Worm (Caenorhabditis elegans) whole organism, L2 larva: ENCODE measurements around the gene F54D12.10.

ENCODE experiments used
- F13H6.1 ChIP-seq: sonication (generic microtip); optimal IDR thresholded peaks from 2 replicates; lab custom pipeline; 2016; ENCODE audit warnings: missing genetic modification characterization, missing compliant biosample characterization
- R02D3.7 ChIP-seq: fragments of 150-350 bp; optimal IDR thresholded peaks from 2 replicates; lab custom pipeline; 2014; ENCODE audit warnings: missing biosample characterization, missing genetic modification characterization
- Y55F3AM.14 ChIP-seq: fragments of 200-800 bp; sonication (Bioruptor generic); optimal IDR thresholded peaks from 2 replicates; lab custom pipeline; 2018; ENCODE audit warnings: mild to moderate bottlenecking, missing genetic modification characterization, missing compliant biosample characterization
- blmp-1 ChIP-seq: sonication (generic microtip); optimal IDR thresholded peaks from 2 replicates; lab custom pipeline; 2017; ENCODE audit warnings: missing genetic modification characterization, mild to moderate bottlenecking, missing compliant biosample characterization, antibody characterized with exemption, moderate library complexity; ENCODE audit not compliant: insufficient read depth
- crh-2 ChIP-seq: sonication (generic microtip); optimal IDR thresholded peaks from 2 replicates; lab custom pipeline; 2017; ENCODE audit warnings: missing biosample characterization, missing genetic modification characterization
- dmd-4 ChIP-seq: sonication (generic microtip); optimal IDR thresholded peaks from 2 replicates; lab custom pipeline; 2017; ENCODE audit warnings: missing biosample characterization, missing genetic modification characterization
- egl-27 ChIP-seq: sonication (generic microtip); optimal IDR thresholded peaks from 3 replicates; lab custom pipeline; 2017; ENCODE audit warnings: missing biosample characterization, missing genetic modification reagents, missing genetic modification characterization
- elt-1 ChIP-seq: fragments of 150-350 bp; optimal IDR thresholded peaks from 2 replicates; lab custom pipeline; 2014; ENCODE audit warnings: missing biosample characterization, missing genetic modification characterization
- fos-1 ChIP-seq: fragments of 150-350 bp; optimal IDR thresholded peaks from 2 replicates; lab custom pipeline; 2014; ENCODE audit warnings: missing biosample characterization, missing genetic modification characterization
- lin-11 ChIP-seq: fragments of 150-350 bp; sonication (generic microtip); optimal IDR thresholded peaks from 2 replicates; lab custom pipeline; 2014; ENCODE audit warnings: missing biosample characterization, missing genetic modification characterization, inconsistent platforms, mixed read lengths
- lin-13 ChIP-seq: fragments of 150-350 bp; optimal IDR thresholded peaks from 2 replicates; lab custom pipeline; 2014; ENCODE audit warnings: missing biosample characterization, missing genetic modification reagents, missing genetic modification characterization
- lsy-2 ChIP-seq, 2 experiments: fragments of 150-350 bp in 1 of 2; sonication (generic microtip) in 1 of 2; optimal IDR thresholded peaks; 2 replicates each; lab custom pipeline; 2014 to 2017; ENCODE audit warnings: missing biosample characterization in 2 of 2, missing genetic modification characterization in 2 of 2
- mbf-1 ChIP-seq: sonication (generic microtip); optimal IDR thresholded peaks from 2 replicates; lab custom pipeline; 2017; ENCODE audit warnings: missing biosample characterization, missing genetic modification characterization
- mdl-1 ChIP-seq, 2 experiments: fragments of 150-350 bp in 1 of 2; sonication (generic microtip) in 1 of 2; optimal IDR thresholded peaks; 2 replicates each; lab custom pipeline; 2017; ENCODE audit warnings: missing biosample characterization in 2 of 2, missing genetic modification characterization in 2 of 2
- nhr-11 ChIP-seq: fragments of 150-350 bp; optimal IDR thresholded peaks from 2 replicates; lab custom pipeline; 2014; ENCODE audit warnings: missing biosample characterization, missing genetic modification characterization
- nhr-129 ChIP-seq: fragments of 150-350 bp; optimal IDR thresholded peaks from 2 replicates; lab custom pipeline; 2014; ENCODE audit warnings: missing biosample characterization, missing genetic modification characterization
- nhr-25 ChIP-seq: fragments of 150-350 bp; sonication (generic microtip); optimal IDR thresholded peaks from 3 replicates; lab custom pipeline; 2014; ENCODE audit warnings: missing biosample characterization, missing genetic modification characterization
- nhr-6 ChIP-seq: fragments of 150-350 bp; optimal IDR thresholded peaks from 2 replicates; lab custom pipeline; 2014; ENCODE audit warnings: missing biosample characterization, missing genetic modification characterization
- nhr-77 ChIP-seq: fragments of 150-350 bp; optimal IDR thresholded peaks from 2 replicates; lab custom pipeline; 2014; ENCODE audit warnings: missing biosample characterization, missing genetic modification characterization
- peb-1 ChIP-seq: fragments of 150-350 bp; optimal IDR thresholded peaks from 2 replicates; lab custom pipeline; 2014; ENCODE audit warnings: missing biosample characterization, missing genetic modification characterization
- sem-4 ChIP-seq: fragments of 150-350 bp; optimal IDR thresholded peaks from 2 replicates; lab custom pipeline; 2014; ENCODE audit warnings: missing biosample characterization, missing genetic modification reagents, missing genetic modification characterization
- skn-1 ChIP-seq: sonication (generic microtip); optimal IDR thresholded peaks from 2 replicates; lab custom pipeline; 2017; ENCODE audit warnings: missing biosample characterization, missing genetic modification characterization
- sma-3 ChIP-seq: sonication (generic microtip); optimal IDR thresholded peaks from 2 replicates; lab custom pipeline; 2016; ENCODE audit warnings: missing genetic modification reagents, missing genetic modification characterization, missing compliant biosample characterization
- sma-9 ChIP-seq, 2 experiments: fragments of 150-350 bp in 1 of 2; sonication (generic microtip) in 1 of 2; optimal IDR thresholded peaks; 2 replicates each; lab custom pipeline; 2014 to 2016; ENCODE audit warnings: missing genetic modification characterization in 2 of 2, mild to moderate bottlenecking in 1 of 2, missing biosample characterization in 1 of 2, missing compliant biosample characterization in 1 of 2, missing genetic modification reagents in 1 of 2, moderate library complexity in 1 of 2
- snpc-4 ChIP-seq: fragments of 150-350 bp; optimal IDR thresholded peaks from 2 replicates; lab custom pipeline; 2014; ENCODE audit warnings: missing biosample characterization, missing genetic modification characterization
- unc-39 ChIP-seq: fragments of 150-350 bp; optimal IDR thresholded peaks from 2 replicates; lab custom pipeline; 2014; ENCODE audit warnings: missing biosample characterization, missing genetic modification characterization
- unc-55 ChIP-seq: fragments of 150-350 bp; sonication (generic microtip); optimal IDR thresholded peaks from 3 replicates; lab custom pipeline; 2014; ENCODE audit warnings: missing biosample characterization, missing genetic modification reagents, missing genetic modification characterization
- unc-62 ChIP-seq: fragments of 150-350 bp; optimal IDR thresholded peaks from 2 replicates; lab custom pipeline; 2014; ENCODE audit warnings: missing biosample characterization, missing genetic modification reagents, missing genetic modification characterization
- zag-1 ChIP-seq: fragments of 150-350 bp; optimal IDR thresholded peaks from 2 replicates; lab custom pipeline; 2014; ENCODE audit warnings: missing biosample characterization, missing genetic modification characterization
- ztf-11 ChIP-seq: sonication (generic microtip); optimal IDR thresholded peaks from 2 replicates; lab custom pipeline; 2017; ENCODE audit warnings: missing biosample characterization, missing genetic modification characterization
- ztf-4 ChIP-seq: fragments of 150-350 bp; optimal IDR thresholded peaks from 2 replicates; lab custom pipeline; 2014; ENCODE audit warnings: missing biosample characterization, missing genetic modification characterization

Gene F54D12.10

DNA sequence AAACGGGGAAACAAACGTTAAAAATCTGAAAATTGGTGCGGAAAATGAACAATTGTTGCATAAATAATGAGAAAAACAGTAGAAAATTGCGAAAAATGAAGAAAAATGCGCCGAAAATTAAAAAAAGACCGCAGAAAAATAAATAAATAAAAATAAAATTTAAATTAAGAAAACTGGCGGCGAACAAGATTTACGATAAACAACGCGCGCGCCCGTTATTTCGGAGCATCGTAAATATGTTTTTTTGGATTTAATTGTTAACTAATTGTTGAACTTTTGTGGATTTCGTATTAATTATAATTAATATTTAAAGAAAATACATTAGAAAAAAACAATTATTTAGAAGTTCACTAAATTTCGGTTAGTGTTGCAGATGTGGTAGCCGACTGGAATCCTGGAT lies 1.4 kb downstream of the F54D12.10 start:
- TF ChIP-seq unc-55 (GFP tag; lab: Kevin White, UChicago) (peak; percentile 30), lsy-2 (tag; optimal IDR thresholded peaks at IDR 0.05; lab: Kevin White, UChicago) (no peak), Y55F3AM.14 (GFP tag; lab: Kevin White, UChicago) (no peak), fos-1 (tag; lab: Kevin White, UChicago) (no peak), ztf-4 (tag; lab: Kevin White, UChicago) (no peak), nhr-6 (tag; lab: Kevin White, UChicago) (no peak)

DNA sequence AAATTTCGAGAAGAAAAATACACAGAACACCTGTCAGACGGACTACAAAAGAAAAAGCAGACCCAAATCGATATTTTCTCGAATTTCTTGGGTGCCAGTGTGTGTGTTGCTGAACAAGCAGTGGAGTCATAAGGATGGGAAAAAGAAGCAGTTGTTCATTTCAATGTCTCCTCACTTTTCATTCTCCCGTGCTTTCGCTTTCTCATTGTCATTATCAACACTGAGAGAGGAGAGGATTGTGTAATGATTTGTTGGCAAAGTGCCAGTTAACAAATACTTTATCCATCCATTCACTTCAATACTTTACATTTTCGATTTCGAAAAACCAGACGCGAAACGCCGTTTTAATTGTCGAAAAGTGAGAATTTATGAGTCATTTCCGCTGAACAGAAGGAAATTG lies 2.5 kb downstream of the F54D12.10 start:
- TF ChIP-seq nhr-129 (tag; lab: Kevin White, UChicago) (peak; percentile 45), F13H6.1 (tag; lab: Kevin White, UChicago) (peak; percentile 37), nhr-11 (tag; lab: Kevin White, UChicago) (no peak), nhr-77 (tag; lab: Kevin White, UChicago) (no peak), lsy-2 (tag; optimal IDR thresholded peaks at IDR 0.05; lab: Kevin White, UChicago) (peak in 1 of 2 experiments; percentile 35), mdl-1 (tag; optimal IDR thresholded peaks at IDR 0.05; lab: Kevin White, UChicago) (no peak)
- TF ChIP-seq, all 48 proteins: peak for 3

DNA sequence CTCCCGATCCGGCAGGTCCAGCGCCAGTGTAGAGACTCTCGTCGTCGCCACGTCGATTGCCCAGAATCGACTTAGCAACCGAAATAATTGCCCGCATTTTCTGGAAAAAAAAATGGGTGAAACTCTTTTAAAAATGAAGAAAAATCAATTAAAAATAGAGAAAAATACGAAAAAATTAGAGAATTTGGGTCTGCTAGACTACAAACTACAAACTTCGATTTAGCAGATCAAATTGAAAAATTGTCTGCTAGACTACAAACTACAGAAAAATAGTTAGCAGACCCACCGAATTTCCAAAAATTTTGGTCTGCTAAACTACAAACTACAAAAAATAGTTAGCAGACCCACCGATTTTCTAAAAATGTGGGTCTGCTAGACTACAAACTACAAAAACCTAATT lies 3.3 kb downstream of the F54D12.10 start, which contains the start of gene rog-1:
rog-1 (minus strand) TSS at position 101 of the 400 bp plus-strand sequence.
- TF ChIP-seq dmd-4 (tag; lab: Kevin White, UChicago) (no peak), peb-1 (tag; lab: Kevin White, UChicago) (no peak), sma-3 (GFP tag; lab: Kevin White, UChicago) (no peak), snpc-4 (no peak), sma-9 (GFP tag; optimal IDR thresholded peaks at IDR 0.05; lab: Kevin White, UChicago) (no peak), sma-9 (tag; optimal IDR thresholded peaks at IDR 0.05; lab: Kevin White, UChicago) (no peak), elt-1 (no peak), blmp-1 (tag; lab: Kevin White, UChicago) (no peak), mdl-1 (tag; optimal IDR thresholded peaks at IDR 0.05; lab: Kevin White, UChicago) (no peak), lin-11 (tag; lab: Kevin White, UChicago) (no peak)

DNA sequence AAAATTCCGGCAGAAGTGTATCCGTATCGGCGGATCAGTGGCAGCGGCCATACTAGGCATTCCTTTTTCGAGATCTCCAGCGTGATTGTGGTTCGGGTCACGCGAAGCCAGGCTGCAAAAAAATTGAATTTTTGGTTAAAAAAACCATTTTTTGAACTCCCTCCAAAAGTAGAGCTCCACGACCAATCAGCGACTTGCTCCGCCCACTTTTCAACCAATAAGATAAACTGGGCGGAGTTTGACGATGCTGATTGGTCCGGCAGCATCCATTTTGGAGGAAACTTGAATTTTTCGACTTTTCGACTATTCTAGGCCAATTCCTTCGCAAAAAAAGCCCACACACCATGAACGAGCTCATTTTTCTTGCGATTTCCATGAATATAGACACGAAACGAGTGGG lies 3.7 kb downstream of the F54D12.10 start:
- no peak for TF ChIP-seq lsy-2 (tag; optimal IDR thresholded peaks at IDR 0.05; lab: Kevin White, UChicago)
- no peak for TF ChIP-seq nhr-11 (tag; lab: Kevin White, UChicago)
- no peak for TF ChIP-seq unc-62 (GFP tag; lab: Kevin White, UChicago)
- TF ChIP-seq nhr-25 (tag; lab: Kevin White, UChicago) = no peak
- TF ChIP-seq lin-11 (tag; lab: Kevin White, UChicago) = no peak
- no peak for TF ChIP-seq sem-4
- TF ChIP-seq, all 48 proteins: peak for 0

DNA sequence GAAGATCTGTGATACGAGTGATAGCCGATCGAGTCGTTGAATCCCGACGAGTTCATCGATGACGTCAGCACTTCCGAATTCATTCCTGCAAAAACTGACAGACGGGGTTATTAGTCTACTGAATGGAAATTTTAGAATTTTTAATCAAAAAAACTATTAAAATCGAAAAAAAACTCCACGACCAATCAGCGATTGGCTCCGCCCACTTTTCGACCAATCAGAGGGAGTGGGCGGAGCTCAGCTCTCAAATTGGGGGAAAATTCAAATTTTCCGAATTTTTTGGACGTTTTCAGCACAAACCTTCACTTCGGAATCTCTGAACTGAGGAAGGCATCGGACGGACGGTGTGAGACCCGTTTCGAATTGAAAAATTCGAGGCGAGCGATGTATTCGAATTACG lies 5.2 kb downstream of the F54D12.10 start:
- TF ChIP-seq lin-13 (GFP tag; lab: Kevin White, UChicago) (no peak), peb-1 (tag; lab: Kevin White, UChicago) (no peak), blmp-1 (tag; lab: Kevin White, UChicago) (no peak)

DNA sequence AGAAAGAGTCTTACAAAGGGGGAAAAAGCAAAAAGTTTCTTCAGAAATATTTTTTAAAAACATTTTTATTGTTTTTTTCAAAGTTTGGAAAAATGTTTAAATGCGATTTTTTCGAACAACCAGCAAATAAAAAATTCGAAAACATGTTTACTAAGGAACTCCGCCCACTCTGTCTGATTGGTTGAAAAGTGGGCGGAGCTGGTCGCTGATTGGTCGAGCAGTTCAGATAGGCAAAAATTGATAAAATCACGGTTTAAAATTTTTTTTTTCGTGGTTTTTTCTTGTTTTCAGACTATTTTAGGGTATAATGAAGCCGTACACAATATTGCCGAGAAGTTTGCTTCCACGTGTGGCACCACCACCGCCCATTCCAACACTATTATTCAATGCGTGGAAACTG lies 6.0 kb downstream of the F54D12.10 start:
- TF ChIP-seq mbf-1 (tag; lab: Kevin White, UChicago) (no peak), sma-3 (GFP tag; lab: Kevin White, UChicago) (no peak), unc-55 (GFP tag; lab: Kevin White, UChicago) (no peak), ztf-11 (tag; lab: Kevin White, UChicago) (no peak), R02D3.7 (no peak), blmp-1 (tag; lab: Kevin White, UChicago) (no peak), nhr-129 (tag; lab: Kevin White, UChicago) (no peak), sma-9 (GFP tag; optimal IDR thresholded peaks at IDR 0.05; lab: Kevin White, UChicago) (no peak), sma-9 (tag; optimal IDR thresholded peaks at IDR 0.05; lab: Kevin White, UChicago) (no peak), unc-39 (no peak), nhr-25 (tag; lab: Kevin White, UChicago) (no peak), crh-2 (no peak), zag-1 (tag; lab: Kevin White, UChicago) (no peak), egl-27 (tag; lab: Kevin White, UChicago) (no peak), peb-1 (tag; lab: Kevin White, UChicago) (no peak), skn-1 (no peak)
